Worm (Caenorhabditis elegans) whole organism, L1 larva: ENCODE data around the gene srb-17.

ENCODE experiments used
- aly-2 ChIP-seq: fragments of 150-350 bp; optimal IDR thresholded peaks from 2 replicates; lab custom pipeline; 2014; ENCODE audit warnings: missing biosample characterization, missing genetic modification characterization
- ama-1 ChIP-seq: fragments of 150-350 bp; optimal IDR thresholded peaks from 2 replicates; lab custom pipeline; 2014
- egl-27 ChIP-seq, 2 experiments: fragments of 150-350 bp in 1 of 2; sonication (generic microtip); optimal IDR thresholded peaks; 3 replicates each; lab custom pipeline; 2017 to 2018; ENCODE audit warnings: missing biosample characterization in 2 of 2, missing genetic modification characterization in 2 of 2, missing genetic modification reagents in 2 of 2
- elt-3 ChIP-seq, 6 experiments: fragments of 150-350 bp in 1 of 6; sonication (generic microtip); optimal IDR thresholded peaks; 2 replicates each; lab custom pipeline; 2017 to 2018; ENCODE audit warnings: missing biosample characterization in 6 of 6, missing genetic modification characterization in 6 of 6, inconsistent platforms in 1 of 6
- hlh-4 ChIP-seq: sonication (generic microtip); optimal IDR thresholded peaks from 2 replicates; lab custom pipeline; 2016; ENCODE audit warnings: mild to moderate bottlenecking, missing genetic modification characterization, missing compliant biosample characterization
- lin-13 ChIP-seq: fragments of 150-350 bp; optimal IDR thresholded peaks from 2 replicates; lab custom pipeline; 2014; ENCODE audit warnings: missing biosample characterization, missing genetic modification reagents, missing genetic modification characterization
- mep-1 ChIP-seq: fragments of 150-350 bp; optimal IDR thresholded peaks from 2 replicates; lab custom pipeline; 2014; ENCODE audit warnings: missing biosample characterization, missing genetic modification characterization
- nhr-11 ChIP-seq: fragments of 150-350 bp; optimal IDR thresholded peaks from 2 replicates; lab custom pipeline; 2014; ENCODE audit warnings: missing biosample characterization, missing genetic modification characterization
- nhr-12 ChIP-seq: sonication (generic microtip); optimal IDR thresholded peaks from 2 replicates; lab custom pipeline; 2017; ENCODE audit warnings: missing biosample characterization, missing genetic modification characterization
- unc-62 ChIP-seq: fragments of 150-350 bp; optimal IDR thresholded peaks from 2 replicates; lab custom pipeline; 2014; ENCODE audit warnings: missing biosample characterization, missing genetic modification reagents, missing genetic modification characterization
- ztf-11 ChIP-seq, 2 experiments: sonication (generic microtip); optimal IDR thresholded peaks; 2 replicates each; lab custom pipeline; 2016 to 2017; ENCODE audit warnings: missing genetic modification characterization in 2 of 2, missing biosample characterization in 1 of 2, missing compliant biosample characterization in 1 of 2
- ztf-4 ChIP-seq: fragments of 150-350 bp; optimal IDR thresholded peaks from 2 replicates; lab custom pipeline; 2014; ENCODE audit warnings: missing biosample characterization, missing genetic modification characterization

- no peak for TF ChIP-seq mep-1 (tag; lab: Kevin White, UChicago)
- TF ChIP-seq ztf-4 (tag; lab: Kevin White, UChicago): no peak
- TF ChIP-seq nhr-12 (tag; lab: Kevin White, UChicago): no peak
- no peak for TF ChIP-seq ztf-11 (tag; optimal IDR thresholded peaks at IDR 0.05; lab: Kevin White, UChicago)
- no peak for TF ChIP-seq hlh-4 (tag; lab: Kevin White, UChicago)
- no peak for TF ChIP-seq elt-3 (tag; optimal IDR thresholded peaks at IDR 0.05; lab: Kevin White, UChicago)
- TF ChIP-seq nhr-11 (tag; lab: Kevin White, UChicago): no peak
- TF ChIP-seq aly-2 (tag; lab: Kevin White, UChicago): no peak
- TF ChIP-seq ama-1: no peak
- TF ChIP-seq unc-62 (GFP tag; lab: Kevin White, UChicago): no peak
- no peak for TF ChIP-seq lin-13
- TF ChIP-seq egl-27 (tag; optimal IDR thresholded peaks at IDR 0.05; lab: Kevin White, UChicago): no peak
Measured at ce11 chrIV:10466398-10466797, 9.4 kb upstream of the srb-17 start.
